Fruit fly (Drosophila melanogaster) whole organism, embryonic: Measurements from ENCODE around the gene CG3348.

ENCODE experiments used
- Adf1 ChIP-seq: fragments of 200-800 bp; sonication (Bioruptor generic); IDR thresholded peaks from 2 replicates; pipeline ENCODE4 v1.3.6; 2022; ENCODE audit warnings: missing biosample characterization, missing genetic modification characterization
- Awh ChIP-seq: fragments of 200-800 bp; sonication (Bioruptor generic); IDR thresholded peaks from 2 replicates; pipeline ENCODE4, ENCODE4 v1.3.6; 2022; ENCODE audit warnings: missing biosample characterization, missing genetic modification characterization
- CG11504 ChIP-seq: fragments of 200-800 bp; sonication (Bioruptor generic); optimal IDR thresholded peaks from 3 replicates; lab custom pipeline; 2019; ENCODE audit warnings: missing biosample characterization, mild to moderate bottlenecking, missing genetic modification characterization, moderate library complexity
- CG12659 ChIP-seq: fragments of 200-800 bp; sonication (Bioruptor generic); optimal IDR thresholded peaks from 3 replicates; lab custom pipeline; 2017; ENCODE audit warnings: mild to moderate bottlenecking, missing biosample characterization, missing genetic modification reagents, missing genetic modification characterization
- CG12744 ChIP-seq: fragments of 200-800 bp; sonication (Bioruptor generic); optimal IDR thresholded peaks from 2 replicates; lab custom pipeline; 2016; ENCODE audit warnings: missing biosample characterization, missing genetic modification characterization
- CG13296 ChIP-seq: fragments of 200-800 bp; sonication (Bioruptor generic); optimal IDR thresholded peaks from 3 replicates; lab custom pipeline; 2018; ENCODE audit warnings: missing biosample characterization, mild to moderate bottlenecking, missing genetic modification characterization
- CG15601 ChIP-seq: fragments of 200-800 bp; sonication (Bioruptor generic); optimal IDR thresholded peaks from 3 replicates; lab custom pipeline; 2019; ENCODE audit warnings: missing biosample characterization, mild to moderate bottlenecking, missing genetic modification characterization, moderate library complexity
- CG15696 ChIP-seq: fragments of 200-800 bp; sonication (Bioruptor generic); optimal IDR thresholded peaks from 2 replicates; lab custom pipeline; 2019; ENCODE audit warnings: missing biosample characterization, mild to moderate bottlenecking, missing genetic modification characterization, moderate library complexity
- CG1603 ChIP-seq: fragments of 200-800 bp; sonication (Bioruptor generic); optimal IDR thresholded peaks from 2 replicates; lab custom pipeline; 2019; ENCODE audit warnings: missing biosample characterization, mild to moderate bottlenecking, missing genetic modification characterization, moderate library complexity
- CG1647 ChIP-seq: fragments of 200-800 bp; sonication (Bioruptor generic); optimal IDR thresholded peaks from 3 replicates; lab custom pipeline; 2016; ENCODE audit warnings: missing biosample characterization, missing genetic modification characterization
- CG17385 ChIP-seq: fragments of 200-800 bp; sonication (Bioruptor generic); optimal IDR thresholded peaks from 3 replicates; lab custom pipeline; 2018; ENCODE audit warnings: missing biosample characterization, mild to moderate bottlenecking, missing genetic modification characterization
- CG17912 ChIP-seq: fragments of 200-800 bp; sonication (Bioruptor generic); optimal IDR thresholded peaks from 2 replicates; lab custom pipeline; 2018; ENCODE audit warnings: missing biosample characterization, mild to moderate bottlenecking, missing genetic modification characterization
- CG2712 ChIP-seq: fragments of 200-800 bp; optimal IDR thresholded peaks from 3 replicates; lab custom pipeline; 2019; ENCODE audit warnings: missing biosample characterization, mild to moderate bottlenecking, missing genetic modification characterization, moderate library complexity
- CG2889 ChIP-seq: fragments of 200-800 bp; sonication (Bioruptor generic); IDR thresholded peaks from 3 replicates; pipeline ENCODE4 v1.3.6; 2022; ENCODE audit warnings: missing biosample characterization, missing genetic modification characterization
- CG31441 ChIP-seq: fragments of 200-800 bp; sonication (Bioruptor generic); IDR thresholded peaks from 2 replicates; pipeline ENCODE4 v1.3.6; 2022; ENCODE audit warnings: missing biosample characterization, missing genetic modification characterization
- CG3163 ChIP-seq: fragments of 200-800 bp; sonication (Bioruptor generic); optimal IDR thresholded peaks from 3 replicates; lab custom pipeline; 2016; ENCODE audit warnings: missing biosample characterization, missing genetic modification characterization
- CG32532 ChIP-seq: fragments of 200-800 bp; sonication (Bioruptor generic); IDR thresholded peaks from 2 replicates; pipeline ENCODE4 v1.3.6; 2022; ENCODE audit warnings: missing biosample characterization, missing genetic modification characterization
- CG34376 ChIP-seq: fragments of 200-800 bp; sonication (Bioruptor generic); optimal IDR thresholded peaks from 2 replicates; lab custom pipeline; 2018; ENCODE audit warnings: missing biosample characterization, mild to moderate bottlenecking, missing genetic modification characterization
- CG4424 ChIP-seq: fragments of 200-800 bp; sonication (Bioruptor generic); optimal IDR thresholded peaks from 3 replicates; lab custom pipeline; 2016; ENCODE audit warnings: missing biosample characterization, missing genetic modification characterization
- CG6689 ChIP-seq: fragments of 200-800 bp; sonication (Bioruptor generic); IDR thresholded peaks from 2 replicates; pipeline ENCODE4 v1.3.6; 2022; ENCODE audit warnings: missing biosample characterization, missing genetic modification characterization
- CG6791 ChIP-seq: fragments of 200-800 bp; sonication (Bioruptor generic); IDR thresholded peaks from 3 replicates; pipeline ENCODE4 v1.3.6; 2022; ENCODE audit warnings: missing biosample characterization, missing genetic modification characterization; ENCODE audit not compliant: partially characterized antibody
- CG8359 ChIP-seq: fragments of 200-800 bp; sonication (Bioruptor generic); optimal IDR thresholded peaks from 2 replicates; lab custom pipeline; 2017; ENCODE audit warnings: missing biosample characterization, mild to moderate bottlenecking, missing genetic modification characterization, borderline replicate concordance
- CG9609 ChIP-seq: fragments of 200-800 bp; sonication (Bioruptor generic); optimal IDR thresholded peaks from 3 replicates; lab custom pipeline; 2016; ENCODE audit warnings: missing biosample characterization, missing genetic modification characterization
- CG9932 ChIP-seq: fragments of 200-800 bp; sonication (Bioruptor generic); IDR thresholded peaks from 2 replicates; pipeline ENCODE4 v1.3.6; 2022; ENCODE audit warnings: missing biosample characterization, missing genetic modification characterization
- Deaf1 ChIP-seq: fragments of 200-800 bp; optimal IDR thresholded peaks from 3 replicates; lab custom pipeline; 2019; ENCODE audit warnings: missing biosample characterization, mild to moderate bottlenecking, missing genetic modification characterization, moderate library complexity
- Dek ChIP-seq: fragments of 200-800 bp; sonication (Bioruptor generic); optimal IDR thresholded peaks from 3 replicates; lab custom pipeline; 2019; ENCODE audit warnings: missing biosample characterization, mild to moderate bottlenecking, missing genetic modification characterization, moderate library complexity
- E2f2 ChIP-seq: fragments of 200-800 bp; sonication (Bioruptor generic); IDR thresholded peaks from 2 replicates; pipeline ENCODE4 v1.3.6; 2022; ENCODE audit warnings: missing biosample characterization, missing genetic modification characterization
- HHEX ChIP-seq: fragments of 200-800 bp; sonication (Bioruptor generic); optimal IDR thresholded peaks from 3 replicates; lab custom pipeline; 2017; ENCODE audit warnings: missing biosample characterization, mild to moderate bottlenecking, missing genetic modification characterization, missing genetic modification reagents
- Hr3 ChIP-seq: fragments of 200-800 bp; sonication (Bioruptor generic); optimal IDR thresholded peaks from 3 replicates; lab custom pipeline; 2016; ENCODE audit warnings: missing biosample characterization, missing genetic modification characterization
- MESR4 ChIP-seq: fragments of 200-800 bp; sonication (Bioruptor generic); optimal IDR thresholded peaks from 2 replicates; lab custom pipeline; 2018; ENCODE audit warnings: missing biosample characterization, mild to moderate bottlenecking, missing genetic modification characterization, moderate library complexity
- Meics ChIP-seq: fragments of 200-800 bp; sonication (Bioruptor generic); optimal IDR thresholded peaks from 2 replicates; lab custom pipeline; 2017; ENCODE audit warnings: missing biosample characterization, mild to moderate bottlenecking, missing genetic modification characterization
- az2 ChIP-seq: fragments of 200-800 bp; sonication (Bioruptor generic); optimal IDR thresholded peaks from 3 replicates; lab custom pipeline; 2016; ENCODE audit warnings: missing biosample characterization, missing genetic modification characterization
- crc ChIP-seq: fragments of 200-800 bp; sonication (Bioruptor generic); optimal IDR thresholded peaks from 2 replicates; lab custom pipeline; 2016; ENCODE audit warnings: missing biosample characterization, missing genetic modification characterization
- dpn ChIP-seq, 2 experiments: fragments of 200-800 bp; sonication (Bioruptor generic); optimal IDR thresholded peaks; 3 replicates each; lab custom pipeline; 2016; ENCODE audit warnings: missing biosample characterization in 2 of 2, missing genetic modification characterization in 2 of 2
- esg ChIP-seq: fragments of 200-800 bp; sonication (Bioruptor generic); conservative IDR thresholded peaks from 2 replicates; pipeline ENCODE4 v1.3.6; 2022; ENCODE audit warnings: missing biosample characterization, missing genetic modification characterization
- grau ChIP-seq: fragments of 200-800 bp; optimal IDR thresholded peaks from 3 replicates; lab custom pipeline; 2019; ENCODE audit warnings: missing biosample characterization, mild to moderate bottlenecking, missing genetic modification characterization, moderate library complexity
- lab ChIP-seq: fragments of 200-800 bp; sonication (Bioruptor generic); optimal IDR thresholded peaks from 3 replicates; lab custom pipeline; 2017; ENCODE audit warnings: missing biosample characterization, missing genetic modification characterization, mild to moderate bottlenecking, moderate library complexity, missing genetic modification reagents
- lbe ChIP-seq: fragments of 200-800 bp; sonication (Bioruptor generic); optimal IDR thresholded peaks from 2 replicates; lab custom pipeline; 2016; ENCODE audit warnings: missing biosample characterization, mild to moderate bottlenecking, missing genetic modification characterization
- mam ChIP-seq: fragments of 200-800 bp; sonication (Bioruptor generic); optimal IDR thresholded peaks from 3 replicates; lab custom pipeline; 2016; ENCODE audit warnings: missing biosample characterization, missing genetic modification characterization
- peb ChIP-seq: fragments of 200-800 bp; sonication (Bioruptor generic); IDR thresholded peaks from 2 replicates; pipeline ENCODE4 v1.3.6; 2022; ENCODE audit warnings: missing biosample characterization, missing genetic modification characterization
- sob ChIP-seq: fragments of 200-800 bp; sonication (Bioruptor generic); IDR thresholded peaks from 2 replicates; pipeline ENCODE4 v1.3.6; 2022; ENCODE audit warnings: missing biosample characterization, missing genetic modification characterization
- ttk ChIP-seq: fragments of 200-800 bp; sonication (Bioruptor generic); IDR thresholded peaks from 2 replicates; pipeline ENCODE4 v2.1.2; 2022; ENCODE audit warnings: missing biosample characterization, missing genetic modification characterization
- tup ChIP-seq: fragments of 200-800 bp; sonication (Bioruptor generic); optimal IDR thresholded peaks from 2 replicates; lab custom pipeline; 2016; ENCODE audit warnings: missing biosample characterization, mild to moderate bottlenecking, missing genetic modification characterization, moderate library complexity
- unc-4 ChIP-seq: fragments of 200-800 bp; sonication (Bioruptor generic); IDR thresholded peaks from 2 replicates; pipeline ENCODE4 v1.3.6; 2022; ENCODE audit warnings: missing biosample characterization, missing genetic modification characterization; ENCODE audit not compliant: partially characterized antibody
- unpg ChIP-seq: fragments of 200-800 bp; sonication (Bioruptor generic); optimal IDR thresholded peaks from 3 replicates; lab custom pipeline; 2018; ENCODE audit warnings: missing biosample characterization, mild to moderate bottlenecking, missing genetic modification characterization, moderate library complexity
- zen ChIP-seq: fragments of 200-800 bp; sonication (Bioruptor generic); optimal IDR thresholded peaks from 3 replicates; lab custom pipeline; 2018; ENCODE audit warnings: missing biosample characterization, mild to moderate bottlenecking, missing genetic modification characterization, moderate library complexity
- zfh1 ChIP-seq: fragments of 200-800 bp; sonication (Bioruptor generic); IDR thresholded peaks from 3 replicates; pipeline ENCODE4 v1.3.6; 2022; ENCODE audit warnings: missing biosample characterization, missing genetic modification characterization

CG3348 gene

DNA sequence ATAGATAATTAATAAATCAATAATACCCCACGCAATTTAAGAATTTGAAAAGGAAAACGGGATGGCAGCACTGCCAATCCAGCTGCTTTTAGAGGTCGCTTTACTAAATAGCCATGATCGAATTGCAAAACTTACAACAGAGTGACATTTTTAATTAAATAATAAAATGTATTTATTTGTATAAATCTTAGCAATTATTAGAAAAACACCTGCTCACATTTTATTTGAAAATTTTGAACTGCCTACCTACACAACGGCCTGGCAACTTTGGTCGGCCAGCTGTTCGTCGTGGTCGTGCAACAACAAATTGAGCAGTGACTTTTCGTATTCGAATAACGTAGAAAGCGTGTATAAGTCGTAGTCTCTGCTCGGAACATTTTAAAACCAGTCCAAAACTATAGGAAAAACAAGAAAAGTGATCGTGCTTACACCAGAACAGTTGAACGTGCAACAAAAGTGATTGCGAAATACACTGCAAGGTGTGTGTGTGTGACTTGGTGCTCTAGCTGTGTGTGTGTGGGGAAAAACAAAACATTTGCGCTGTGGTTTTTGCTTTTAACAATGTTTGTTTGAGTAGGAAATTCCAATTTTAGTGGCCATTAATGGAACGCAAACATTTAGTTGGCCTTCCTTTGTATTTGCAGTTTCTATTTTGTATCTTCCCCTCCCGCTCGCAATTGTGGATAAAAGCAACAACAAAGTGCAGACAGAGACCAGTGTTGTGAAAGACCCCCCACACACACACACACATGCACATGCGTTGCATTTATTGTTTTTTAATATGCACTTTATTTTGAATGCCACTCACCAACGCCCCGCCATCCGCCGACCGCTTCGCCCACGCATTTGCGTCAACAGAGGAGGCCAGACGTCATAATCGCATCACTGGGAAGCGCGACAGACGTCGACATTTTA, 17.2 kb downstream of the CG3348 start, which contains the start of gene CG5938 (continued):
- TF ChIP-seq CG15601 (tag; lab: Kevin White, UChicago) (peak; percentile 19), CG13296 (no peak), CG32532 (GFP tag; lab: Robert Waterston, UW) (peak; percentile 41; the same call in 1 of the 2 replicates), zfh1 (GFP tag; lab: Robert Waterston, UW) (peak; percentile 27; the same call in 1 of the 3 replicates), CG3163 (no peak), CG17912 (GFP tag; lab: Kevin White, UChicago) (no peak), dpn (GFP tag; optimal IDR thresholded peaks at IDR 0.05; lab: Kevin White, UChicago) (peak in 1 of 2 experiments; percentile 42), CG4424 (GFP tag; lab: Kevin White, UChicago) (peak; percentile 38), CG9932 (peak; percentile 26; the same call in 1 of the 2 replicates), CG17385 (GFP tag; lab: Kevin White, UChicago) (peak; percentile 48), zen (peak; percentile 34), CG12744 (GFP tag; lab: Kevin White, UChicago) (no peak), grau (tag; lab: Kevin White, UChicago) (peak; percentile 41), peb (GFP tag; lab: Robert Waterston, UW) (no peak), CG1603 (tag; lab: Kevin White, UChicago) (peak; percentile 1), az2 (GFP tag; lab: Kevin White, UChicago) (peak; percentile 15), Dek (peak; percentile 22), CG2712 (tag; lab: Kevin White, UChicago) (peak; percentile 50), CG2889 (GFP tag; lab: Robert Waterston, UW) (no peak), Hr3 (GFP tag; lab: Kevin White, UChicago) (peak; percentile 24), CG12659 (GFP tag; lab: Kevin White, UChicago) (peak; percentile 35), CG34376 (GFP tag; lab: Kevin White, UChicago) (peak; percentile 8), CG15696 (tag; lab: Kevin White, UChicago) (peak; percentile 5), CG9609 (no peak), MESR4 (GFP tag; lab: Kevin White, UChicago) (peak; percentile 73), unc-4 (peak; percentile 15; the same call in 1 of the 2 replicates), esg (0 out of 2 replicates have a peak, but pooled peaks have one; percentile 23), HHEX (GFP tag; lab: Kevin White, UChicago) (peak; percentile 0), Awh (no peak), unpg (peak; percentile 11), CG11504 (peak; percentile 50), CG6791 (GFP tag; lab: Robert Waterston, UW) (no peak), Meics (GFP tag; lab: Kevin White, UChicago) (peak; percentile 30), crc (GFP tag; lab: Kevin White, UChicago) (no peak), CG6689 (GFP tag; lab: Robert Waterston, UW) (0 out of 2 replicates have a peak, but pooled peaks have one; percentile 39), tup (GFP tag; lab: Kevin White, UChicago) (peak; percentile 1), lbe (GFP tag; lab: Kevin White, UChicago) (peak; percentile 35), CG31441 (GFP tag; lab: Robert Waterston, UW) (peak; percentile 50; the same call in 1 of the 2 replicates), CG1647 (GFP tag; lab: Kevin White, UChicago) (no peak), E2f2 (GFP tag; lab: Robert Waterston, UW) (peak; percentile 75), ttk (GFP tag; lab: Robert Waterston, UW) (0 out of 2 replicates have a peak, but pooled peaks have one; percentile 25), sob (0 out of 2 replicates have a peak, but pooled peaks have one; percentile 9), Adf1 (GFP tag; lab: Robert Waterston, UW) (no peak; the same call in 1 of the 2 replicates), mam (GFP tag; lab: Kevin White, UChicago) (no peak), CG8359 (no peak), Deaf1 (tag; lab: Kevin White, UChicago) (peak; percentile 35), lab (GFP tag; lab: Kevin White, UChicago) (peak; percentile 46)
